Worm (Caenorhabditis elegans) whole organism, mixed stage, embryonic: Measurements from ENCODE around the gene F15D4.5.

Source experiments
- M03D4.4 ChIP-seq: sonication (generic microtip); optimal IDR thresholded peaks from 2 replicates; lab custom pipeline; 2017; ENCODE audit warnings: mild to moderate bottlenecking, missing genetic modification characterization, missing compliant biosample characterization
- bed-3 ChIP-seq: fragments of 200-800 bp; sonication (Bioruptor generic); optimal IDR thresholded peaks from 3 replicates; lab custom pipeline; 2018; ENCODE audit warnings: mild to moderate bottlenecking, missing genetic modification characterization, moderate library complexity, missing compliant biosample characterization
- blmp-1 ChIP-seq: fragments of 150-350 bp; optimal IDR thresholded peaks from 2 replicates; lab custom pipeline; 2014; ENCODE audit warnings: missing biosample characterization, missing genetic modification characterization
- ceh-39 ChIP-seq: fragments of 150-350 bp; optimal IDR thresholded peaks from 2 replicates; lab custom pipeline; 2014; ENCODE audit warnings: missing biosample characterization, missing genetic modification characterization
- ceh-43 ChIP-seq: fragments of 200-800 bp; sonication (Bioruptor generic); optimal IDR thresholded peaks from 2 replicates; lab custom pipeline; 2018; ENCODE audit warnings: mild to moderate bottlenecking, missing genetic modification characterization, moderate library complexity, missing compliant biosample characterization
- ceh-83 ChIP-seq: fragments of 200-800 bp; sonication (Bioruptor generic); optimal IDR thresholded peaks from 2 replicates; lab custom pipeline; 2018; ENCODE audit warnings: mild to moderate bottlenecking, missing genetic modification characterization, missing compliant biosample characterization
- ces-1 ChIP-seq: fragments of 150-350 bp; optimal IDR thresholded peaks from 2 replicates; lab custom pipeline; 2014; ENCODE audit warnings: missing biosample characterization, missing genetic modification reagents, missing genetic modification characterization
- drap-1 ChIP-seq: fragments of 200-800 bp; sonication (Bioruptor generic); optimal IDR thresholded peaks from 3 replicates; lab custom pipeline; 2018; ENCODE audit warnings: mild to moderate bottlenecking, missing genetic modification characterization, missing compliant biosample characterization
- elt-1 ChIP-seq: sonication (generic microtip); optimal IDR thresholded peaks from 2 replicates; lab custom pipeline; 2017; ENCODE audit warnings: missing genetic modification characterization, mild to moderate bottlenecking, missing compliant biosample characterization, antibody characterized with exemption, moderate library complexity, borderline replicate concordance; ENCODE audit not compliant: insufficient read depth
- elt-3 ChIP-seq: fragments of 150-350 bp; optimal IDR thresholded peaks from 2 replicates; lab custom pipeline; 2014; ENCODE audit warnings: missing biosample characterization, missing genetic modification characterization
- ham-2 ChIP-seq: fragments of 200-800 bp; sonication (Bioruptor generic); optimal IDR thresholded peaks from 2 replicates; lab custom pipeline; 2018; ENCODE audit warnings: mild to moderate bottlenecking, missing genetic modification characterization, missing compliant biosample characterization
- hlh-1 ChIP-seq: fragments of 150-350 bp; optimal IDR thresholded peaks from 2 replicates; lab custom pipeline; 2014; ENCODE audit warnings: missing biosample characterization, missing genetic modification reagents, missing genetic modification characterization
- lin-13 ChIP-seq: fragments of 150-350 bp; optimal IDR thresholded peaks from 2 replicates; lab custom pipeline; 2014; ENCODE audit warnings: missing biosample characterization, missing genetic modification characterization
- lin-32 ChIP-seq: fragments of 200-800 bp; sonication (Bioruptor generic); optimal IDR thresholded peaks from 2 replicates; lab custom pipeline; 2018; ENCODE audit warnings: mild to moderate bottlenecking, missing genetic modification characterization, missing compliant biosample characterization
- lsy-2 ChIP-seq: fragments of 150-350 bp; optimal IDR thresholded peaks from 2 replicates; lab custom pipeline; 2014; ENCODE audit warnings: missing biosample characterization, missing genetic modification characterization
- mab-5 ChIP-seq: fragments of 150-350 bp; optimal IDR thresholded peaks from 2 replicates; lab custom pipeline; 2014; ENCODE audit warnings: missing biosample characterization, missing genetic modification characterization
- mep-1 ChIP-seq: fragments of 150-350 bp; optimal IDR thresholded peaks from 2 replicates; lab custom pipeline; 2017; ENCODE audit warnings: missing biosample characterization, missing genetic modification reagents, missing genetic modification characterization, inconsistent platforms
- nhr-12 ChIP-seq: fragments of 150-350 bp; optimal IDR thresholded peaks from 2 replicates; lab custom pipeline; 2014; ENCODE audit warnings: missing biosample characterization, missing genetic modification characterization
- nhr-2 ChIP-seq: fragments of 150-350 bp; optimal IDR thresholded peaks from 2 replicates; lab custom pipeline; 2014; ENCODE audit warnings: missing biosample characterization, missing genetic modification characterization
- nhr-237 ChIP-seq: fragments of 150-350 bp; optimal IDR thresholded peaks from 2 replicates; lab custom pipeline; 2014; ENCODE audit warnings: missing biosample characterization, missing genetic modification characterization
- nhr-28 ChIP-seq: fragments of 150-350 bp; optimal IDR thresholded peaks from 2 replicates; lab custom pipeline; 2014; ENCODE audit warnings: missing biosample characterization, missing genetic modification characterization
- nhr-76 ChIP-seq: sonication (generic microtip); optimal IDR thresholded peaks from 2 replicates; lab custom pipeline; 2017; ENCODE audit warnings: missing biosample characterization, missing genetic modification characterization
- pha-4 ChIP-seq: fragments of 150-350 bp; optimal IDR thresholded peaks from 2 replicates; lab custom pipeline; 2018; ENCODE audit warnings: missing biosample characterization, missing genetic modification reagents, missing genetic modification characterization
- sem-2 ChIP-seq: fragments of 200-800 bp; sonication (Bioruptor generic); optimal IDR thresholded peaks from 2 replicates; lab custom pipeline; 2018; ENCODE audit warnings: mild to moderate bottlenecking, missing genetic modification characterization, missing compliant biosample characterization
- snpc-4 ChIP-seq: fragments of 150-350 bp; optimal IDR thresholded peaks from 2 replicates; lab custom pipeline; 2014; ENCODE audit warnings: missing biosample characterization, missing genetic modification characterization
- sptf-1 ChIP-seq: sonication (generic microtip); optimal IDR thresholded peaks from 2 replicates; lab custom pipeline; 2017; ENCODE audit warnings: mild to moderate bottlenecking, missing genetic modification characterization, moderate library complexity, missing compliant biosample characterization
- tbx-8 ChIP-seq: fragments of 200-800 bp; sonication (Bioruptor generic); optimal IDR thresholded peaks from 2 replicates; lab custom pipeline; 2018; ENCODE audit warnings: mild to moderate bottlenecking, missing genetic modification characterization, moderate library complexity, missing compliant biosample characterization
- unc-120 ChIP-seq: sonication (generic microtip); optimal IDR thresholded peaks from 2 replicates; lab custom pipeline; 2017; ENCODE audit warnings: missing genetic modification characterization, missing compliant biosample characterization; ENCODE audit not compliant: poor library complexity, severe bottlenecking
- unc-39 ChIP-seq: fragments of 150-350 bp; optimal IDR thresholded peaks from 2 replicates; lab custom pipeline; 2014; ENCODE audit warnings: missing biosample characterization, missing genetic modification characterization
- unc-62 ChIP-seq: fragments of 150-350 bp; optimal IDR thresholded peaks from 2 replicates; lab custom pipeline; 2014; ENCODE audit warnings: missing biosample characterization, missing genetic modification reagents, missing genetic modification characterization
- zip-8 ChIP-seq: fragments of 150-350 bp; optimal IDR thresholded peaks from 2 replicates; lab custom pipeline; 2014; ENCODE audit warnings: missing biosample characterization, missing genetic modification characterization
- ztf-11 ChIP-seq: fragments of 150-350 bp; optimal IDR thresholded peaks from 2 replicates; lab custom pipeline; 2014; ENCODE audit warnings: missing biosample characterization, missing genetic modification characterization

Gene F15D4.5

DNA sequence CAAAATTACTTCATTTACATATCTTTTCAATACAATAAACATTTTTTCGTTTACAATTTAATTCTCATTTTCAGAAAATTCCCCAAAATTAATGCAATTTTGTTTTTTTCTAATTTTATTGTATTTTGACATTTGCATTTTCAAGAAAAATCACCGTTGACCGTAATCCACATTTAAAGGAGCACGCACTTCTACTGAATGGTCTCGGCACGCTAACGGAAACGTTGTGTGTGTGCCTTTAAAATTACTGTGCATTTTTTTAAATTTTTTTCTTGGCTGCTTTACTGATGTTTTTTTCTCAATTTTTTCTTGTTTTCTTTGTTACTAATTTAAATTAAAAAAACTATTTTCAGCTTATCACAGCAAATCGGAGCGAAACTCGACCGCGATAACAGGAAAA is 15.4 kb downstream of the F15D4.5 start:
- TF ChIP-seq zip-8 (tag; lab: Kevin White, UChicago), result no peak
- no peak for TF ChIP-seq mab-5
- TF ChIP-seq elt-1, result no peak
- TF ChIP-seq unc-62 (GFP tag; lab: Kevin White, UChicago), result no peak
- TF ChIP-seq nhr-76 (tag; lab: Kevin White, UChicago), result no peak
- no peak for TF ChIP-seq hlh-1 (tag; lab: Kevin White, UChicago)
- TF ChIP-seq ham-2, result no peak
- TF ChIP-seq M03D4.4, result no peak
- TF ChIP-seq nhr-28 (tag; lab: Kevin White, UChicago), result no peak
- TF ChIP-seq nhr-12 (tag; lab: Kevin White, UChicago), result no peak
- TF ChIP-seq mep-1 (tag; lab: Kevin White, UChicago), result no peak
- no peak for TF ChIP-seq bed-3 (GFP tag; lab: Kevin White, UChicago)
- no peak for TF ChIP-seq ceh-43 (GFP tag; lab: Kevin White, UChicago)
- TF ChIP-seq drap-1 (GFP tag; lab: Kevin White, UChicago), result no peak
- TF ChIP-seq ces-1 (GFP tag; lab: Kevin White, UChicago), result no peak
- TF ChIP-seq sptf-1 (tag; lab: Kevin White, UChicago), result no peak
- TF ChIP-seq ztf-11, result no peak
- no peak for TF ChIP-seq nhr-2 (tag; lab: Kevin White, UChicago)
- no peak for TF ChIP-seq blmp-1 (tag; lab: Kevin White, UChicago)
- TF ChIP-seq unc-39, result no peak

DNA sequence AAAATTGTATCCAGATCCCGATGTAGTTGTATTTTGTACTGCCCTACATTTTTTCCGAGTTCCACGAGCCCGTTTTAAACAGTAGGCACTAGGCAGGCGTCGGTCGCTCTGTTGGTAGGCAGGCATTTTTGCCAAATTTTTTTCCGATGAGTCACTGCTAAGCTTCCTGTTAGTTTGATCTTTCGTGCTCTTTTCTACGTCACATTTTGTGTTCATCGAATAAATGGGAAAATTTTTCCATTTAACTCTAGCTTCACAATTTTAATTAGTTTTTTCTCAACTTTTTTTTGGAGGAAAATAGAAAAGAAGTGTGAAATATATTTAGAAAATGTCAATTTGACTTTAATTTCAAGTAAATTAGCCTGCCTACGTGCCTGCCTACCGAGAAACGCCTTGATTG is 22.1 kb downstream of the F15D4.5 start:
- TF ChIP-seq pha-4 (tag; lab: Kevin White, UChicago), result no peak
- TF ChIP-seq lin-13 (tag; lab: Kevin White, UChicago), result no peak
- no peak for TF ChIP-seq M03D4.4
- no peak for TF ChIP-seq snpc-4
- TF ChIP-seq ceh-83 (GFP tag; lab: Kevin White, UChicago), result no peak
- no peak for TF ChIP-seq ztf-11
- TF ChIP-seq, all 35 proteins: peak for 0

DNA sequence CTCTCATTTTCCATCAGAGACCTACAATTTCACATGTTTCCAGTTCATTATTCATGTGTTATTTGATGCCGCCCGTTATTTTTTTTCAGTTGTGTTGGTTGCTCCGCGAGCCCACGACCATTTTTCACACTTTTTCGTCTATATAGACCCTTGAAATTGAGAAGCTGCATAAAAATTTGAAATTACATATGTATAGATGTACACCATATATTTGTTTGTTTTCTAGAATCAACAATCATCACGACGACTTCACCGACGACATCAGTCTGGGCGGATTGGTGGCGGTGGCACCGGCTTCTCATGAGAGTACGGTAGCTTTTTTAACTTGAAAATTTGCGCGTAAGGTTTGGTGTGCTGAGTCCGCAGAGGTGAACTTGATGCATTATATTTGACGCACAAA is 25.6 kb downstream of the F15D4.5 start, which contains the start of gene Y48C3A.5:
Gene Y48C3A.5, plus strand, starts transcription at position 301 of the 400 bp plus-strand sequence.
- no peak for TF ChIP-seq ceh-83 (GFP tag; lab: Kevin White, UChicago)
- TF ChIP-seq mep-1 (tag; lab: Kevin White, UChicago), result no peak
- TF ChIP-seq M03D4.4, result no peak
- TF ChIP-seq pha-4 (tag; lab: Kevin White, UChicago), result no peak
- no peak for TF ChIP-seq ceh-39
- TF ChIP-seq lsy-2 (tag; lab: Kevin White, UChicago), result no peak
- TF ChIP-seq unc-39, result no peak
- no peak for TF ChIP-seq ces-1 (GFP tag; lab: Kevin White, UChicago)
- TF ChIP-seq nhr-76 (tag; lab: Kevin White, UChicago), result no peak
- TF ChIP-seq nhr-12 (tag; lab: Kevin White, UChicago), result no peak
- no peak for TF ChIP-seq nhr-2 (tag; lab: Kevin White, UChicago)
- no peak for TF ChIP-seq elt-1
- no peak for TF ChIP-seq drap-1 (GFP tag; lab: Kevin White, UChicago)

DNA sequence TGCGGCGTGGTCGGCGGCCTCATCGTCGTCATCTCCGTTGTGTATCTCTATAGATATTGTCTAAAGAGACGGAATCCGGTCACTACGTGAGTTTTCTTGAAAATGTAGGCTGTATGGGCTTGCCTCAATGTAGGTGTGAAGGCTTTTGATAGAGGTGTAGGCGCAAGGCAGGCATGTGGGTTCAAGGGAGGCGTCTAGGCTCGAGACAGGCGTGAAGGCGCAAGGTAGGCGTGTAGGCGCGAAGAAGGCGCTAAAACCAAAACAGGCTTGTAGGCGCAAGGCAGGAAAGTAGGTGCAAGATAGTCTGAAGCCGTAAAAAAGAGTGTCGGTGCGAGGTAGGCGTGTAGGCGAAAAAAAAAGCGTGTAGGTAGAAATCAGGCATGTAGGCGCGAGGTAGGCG is 33.0 kb downstream of the F15D4.5 start:
- TF ChIP-seq tbx-8 (GFP tag; lab: Kevin White, UChicago) (no peak), sem-2 (GFP tag; lab: Kevin White, UChicago) (no peak), unc-39 (no peak), unc-62 (GFP tag; lab: Kevin White, UChicago) (no peak), unc-120 (tag; lab: Kevin White, UChicago) (no peak), elt-1 (no peak), pha-4 (tag; lab: Kevin White, UChicago) (no peak), ceh-43 (GFP tag; lab: Kevin White, UChicago) (no peak), lin-32 (GFP tag; lab: Kevin White, UChicago) (no peak), ham-2 (no peak), nhr-237 (no peak), ceh-39 (no peak), ces-1 (GFP tag; lab: Kevin White, UChicago) (no peak), mab-5 (no peak), mep-1 (tag; lab: Kevin White, UChicago) (no peak), zip-8 (tag; lab: Kevin White, UChicago) (no peak), bed-3 (GFP tag; lab: Kevin White, UChicago) (no peak)
- TF ChIP-seq, all 35 proteins: peak for 0

DNA sequence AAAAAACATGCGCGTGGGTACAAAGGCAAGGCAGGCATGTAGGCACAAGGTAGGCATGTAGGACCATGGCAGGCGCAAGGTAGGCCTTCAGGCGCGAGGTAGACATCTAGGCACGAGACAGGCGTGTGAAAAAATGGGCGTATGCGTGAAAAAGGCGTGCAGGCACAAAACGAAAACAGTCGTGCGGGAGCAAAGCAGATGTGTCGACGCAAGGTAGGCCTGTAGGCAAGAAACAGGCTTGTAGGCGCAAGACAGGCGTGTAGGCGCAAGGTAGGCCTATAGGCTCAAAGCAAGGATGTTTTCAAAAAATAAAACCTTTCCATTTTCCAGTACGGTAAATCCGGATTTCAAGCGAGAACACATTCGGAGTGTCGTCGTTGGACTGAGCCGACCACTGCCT is 33.5 kb downstream of the F15D4.5 start:
- TF ChIP-seq elt-3 (no peak), pha-4 (tag; lab: Kevin White, UChicago) (no peak), ceh-43 (GFP tag; lab: Kevin White, UChicago) (no peak), nhr-76 (tag; lab: Kevin White, UChicago) (no peak), lin-13 (tag; lab: Kevin White, UChicago) (no peak)
- TF ChIP-seq, all 35 proteins: peak for 0
